Worm (Caenorhabditis elegans) whole organism, young adult: ENCODE results near the gene B0336.12.
A peak's percentile ranks its signal among the peaks of the same experiment; 100 is the strongest.

ENCODE experiments used
- B0261.1 ChIP-seq: sonication (generic microtip); optimal IDR thresholded peaks from 2 replicates; lab custom pipeline; 2016; ENCODE audit warnings: mild to moderate bottlenecking, missing genetic modification characterization, moderate library complexity, missing compliant biosample characterization
- C06A6.2 ChIP-seq: fragments of 200-800 bp; sonication (Bioruptor generic); conservative IDR thresholded peaks from 2 replicates; pipeline ENCODE4 v1.3.6; 2022; ENCODE audit warnings: missing genetic modification characterization, missing compliant biosample characterization
- D2030.7 ChIP-seq: fragments of 200-800 bp; sonication (Bioruptor generic); IDR thresholded peaks from 2 replicates; pipeline ENCODE4 v1.3.6; 2022; ENCODE audit warnings: missing genetic modification reagents, missing genetic modification characterization, missing compliant biosample characterization
- F37B4.10 ChIP-seq: fragments of 200-800 bp; sonication (Bioruptor generic); IDR thresholded peaks from 2 replicates; pipeline ENCODE4 v1.3.6; 2022; ENCODE audit warnings: missing genetic modification characterization, missing compliant biosample characterization
- F39B2.1 ChIP-seq: fragments of 200-800 bp; sonication (Bioruptor generic); IDR thresholded peaks from 2 replicates; pipeline ENCODE4 v1.3.6; 2022; ENCODE audit warnings: missing genetic modification reagents, missing genetic modification characterization, missing compliant biosample characterization
- F49E8.2 ChIP-seq: sonication (generic microtip); optimal IDR thresholded peaks from 3 replicates; lab custom pipeline; 2017; ENCODE audit warnings: missing genetic modification characterization, mild to moderate bottlenecking, missing compliant biosample characterization, antibody characterized with exemption, moderate library complexity; ENCODE audit not compliant: insufficient read depth
- F55B11.4 ChIP-seq: sonication (generic microtip); optimal IDR thresholded peaks from 2 replicates; lab custom pipeline; 2016; ENCODE audit warnings: missing compliant biosample characterization, missing genetic modification characterization, borderline replicate concordance; ENCODE audit not compliant: insufficient read depth
- ZK185.1 ChIP-seq: sonication (generic microtip); optimal IDR thresholded peaks from 2 replicates; lab custom pipeline; 2016; ENCODE audit warnings: mild to moderate bottlenecking, missing genetic modification characterization, missing compliant biosample characterization; ENCODE audit not compliant: poor library complexity, severe bottlenecking
- atf-7 ChIP-seq: sonication (generic microtip); optimal IDR thresholded peaks from 2 replicates; lab custom pipeline; 2017; ENCODE audit warnings: mild to moderate bottlenecking, missing genetic modification characterization, missing compliant biosample characterization
- athp-1 ChIP-seq: sonication (generic microtip); optimal IDR thresholded peaks from 2 replicates; lab custom pipeline; 2017; ENCODE audit warnings: mild to moderate bottlenecking, missing genetic modification characterization, missing compliant biosample characterization
- cebp-1 ChIP-seq, 2 experiments: fragments of 200-800 bp in 1 of 2; sonication (Bioruptor generic) in 1 of 2; sonication (generic microtip) in 1 of 2; IDR thresholded peaks in 1 of 2; optimal IDR thresholded peaks in 1 of 2; 2 replicates each; pipeline versions ENCODE4 v1.3.6 to Lab custom; 2017 to 2022; ENCODE audit warnings: missing compliant biosample characterization in 2 of 2, missing genetic modification characterization in 2 of 2, mild to moderate bottlenecking in 1 of 2, missing genetic modification reagents in 1 of 2, moderate library complexity in 1 of 2
- chd-7 ChIP-seq: sonication (generic microtip); optimal IDR thresholded peaks from 2 replicates; lab custom pipeline; 2016; ENCODE audit warnings: mild to moderate bottlenecking, missing genetic modification characterization, moderate library complexity, missing compliant biosample characterization
- die-1 ChIP-seq: sonication (generic microtip); optimal IDR thresholded peaks from 2 replicates; lab custom pipeline; 2016; ENCODE audit warnings: missing genotype, mild to moderate bottlenecking, missing genetic modification characterization, missing compliant biosample characterization
- dpl-1 ChIP-seq: fragments of 150-350 bp; optimal IDR thresholded peaks from 2 replicates; lab custom pipeline; 2014; ENCODE audit warnings: missing biosample characterization, missing genetic modification reagents, missing genetic modification characterization
- him-1 ChIP-seq: sonication (generic microtip); optimal IDR thresholded peaks from 2 replicates; lab custom pipeline; 2016; ENCODE audit warnings: missing genotype, missing genetic modification reagents, missing genetic modification characterization, missing compliant biosample characterization
- hlh-12 ChIP-seq: sonication (generic microtip); optimal IDR thresholded peaks from 2 replicates; lab custom pipeline; 2016; ENCODE audit warnings: missing genetic modification characterization, missing compliant biosample characterization
- hmg-1.2 ChIP-seq: fragments of 200-800 bp; sonication (Bioruptor generic); IDR thresholded peaks from 2 replicates; pipeline ENCODE4 v1.3.6; 2022; ENCODE audit warnings: missing genetic modification reagents, missing genetic modification characterization, missing compliant biosample characterization
- hrde-1 ChIP-seq: sonication (generic microtip); optimal IDR thresholded peaks from 2 replicates; lab custom pipeline; 2016; ENCODE audit warnings: missing genetic modification characterization, mild to moderate bottlenecking, missing compliant biosample characterization, moderate library complexity, missing genotype, missing genetic modification reagents, borderline replicate concordance
- lag-1 ChIP-seq: fragments of 200-800 bp; sonication (Bioruptor generic); IDR thresholded peaks from 2 replicates; pipeline ENCODE4 v1.3.6; 2022; ENCODE audit warnings: missing genetic modification reagents, missing genetic modification characterization, missing compliant biosample characterization
- let-526 ChIP-seq: fragments of 200-800 bp; sonication (Bioruptor generic); IDR thresholded peaks from 2 replicates; pipeline ENCODE4 v1.3.6; 2022; ENCODE audit warnings: missing genetic modification reagents, missing genetic modification characterization, missing compliant biosample characterization
- let-607 ChIP-seq, 2 experiments: fragments of 200-800 bp in 1 of 2; sonication (Bioruptor generic) in 1 of 2; sonication (generic microtip) in 1 of 2; optimal IDR thresholded peaks; 2 replicates each; lab custom pipeline; 2016 to 2018; ENCODE audit warnings: mild to moderate bottlenecking in 2 of 2, missing compliant biosample characterization in 2 of 2, missing genetic modification characterization in 2 of 2, moderate library complexity in 2 of 2, missing genotype in 1 of 2
- lin-26 ChIP-seq: fragments of 200-800 bp; sonication (Bioruptor generic); IDR thresholded peaks from 2 replicates; pipeline ENCODE4 v1.3.6; 2022; ENCODE audit warnings: missing genetic modification reagents, missing genetic modification characterization, missing compliant biosample characterization
- lin-40 ChIP-seq: sonication (generic microtip); optimal IDR thresholded peaks from 2 replicates; lab custom pipeline; 2016; ENCODE audit warnings: missing genetic modification characterization, mild to moderate bottlenecking, missing compliant biosample characterization, missing genotype, missing genetic modification reagents
- lir-1 ChIP-seq: fragments of 200-800 bp; sonication (Bioruptor generic); conservative IDR thresholded peaks from 2 replicates; pipeline ENCODE4 v1.3.6; 2022; ENCODE audit warnings: missing genetic modification reagents, missing genetic modification characterization, missing compliant biosample characterization
- lsl-1 ChIP-seq: fragments of 200-800 bp; sonication (Bioruptor generic); optimal IDR thresholded peaks from 2 replicates; lab custom pipeline; 2018; ENCODE audit warnings: mild to moderate bottlenecking, missing genetic modification characterization, moderate library complexity, missing compliant biosample characterization
- madf-10 ChIP-seq: sonication (generic microtip); optimal IDR thresholded peaks from 2 replicates; lab custom pipeline; 2016; ENCODE audit warnings: mild to moderate bottlenecking, missing genetic modification characterization, missing compliant biosample characterization
- madf-6 ChIP-seq: fragments of 200-800 bp; sonication (Bioruptor generic); IDR thresholded peaks from 2 replicates; pipeline ENCODE4 v1.3.6; 2022; ENCODE audit warnings: missing genetic modification reagents, missing genetic modification characterization, missing compliant biosample characterization
- madf-8 ChIP-seq: fragments of 200-800 bp; sonication (Bioruptor generic); conservative IDR thresholded peaks from 2 replicates; pipeline ENCODE4 v1.3.6; 2022; ENCODE audit warnings: missing genetic modification reagents, missing genetic modification characterization, missing compliant biosample characterization
- mcd-1 ChIP-seq: fragments of 200-800 bp; sonication (Bioruptor generic); IDR thresholded peaks from 2 replicates; pipeline ENCODE4 v1.3.6; 2022; ENCODE audit warnings: missing genetic modification reagents, missing genetic modification characterization, missing compliant biosample characterization
- mel-28 ChIP-seq: sonication (generic microtip); optimal IDR thresholded peaks from 2 replicates; lab custom pipeline; 2016; ENCODE audit warnings: borderline replicate concordance, mild to moderate bottlenecking, missing genetic modification characterization, missing compliant biosample characterization
- nfya-1 ChIP-seq: sonication (generic microtip); optimal IDR thresholded peaks from 2 replicates; lab custom pipeline; 2017; ENCODE audit warnings: antibody characterized with exemption, missing compliant biosample characterization, missing genetic modification characterization, borderline replicate concordance; ENCODE audit not compliant: insufficient read depth
- nfya-2 ChIP-seq: fragments of 200-800 bp; sonication (Bioruptor generic); IDR thresholded peaks from 2 replicates; pipeline ENCODE4 v1.3.6; 2022; ENCODE audit warnings: missing genetic modification reagents, missing genetic modification characterization, missing compliant biosample characterization
- rcor-1 ChIP-seq: fragments of 200-800 bp; sonication (Bioruptor generic); IDR thresholded peaks from 2 replicates; pipeline ENCODE4 v1.3.6; 2022; ENCODE audit warnings: missing genetic modification reagents, missing genetic modification characterization, missing compliant biosample characterization
- rec-8 ChIP-seq, 2 experiments: sonication (generic microtip); optimal IDR thresholded peaks; 2 replicates each; lab custom pipeline; 2016; ENCODE audit warnings: mild to moderate bottlenecking in 2 of 2, missing genetic modification characterization in 2 of 2, missing genetic modification reagents in 2 of 2, missing genotype in 2 of 2, missing biosample characterization in 1 of 2, missing compliant biosample characterization in 1 of 2, moderate library complexity in 1 of 2
- repo-1 ChIP-seq: sonication (generic microtip); optimal IDR thresholded peaks from 2 replicates; lab custom pipeline; 2017; ENCODE audit warnings: mild to moderate bottlenecking, missing genetic modification characterization, missing compliant biosample characterization
- rpc-1 ChIP-seq, 2 experiments: fragments of 150-350 bp in 1 of 2; sonication (generic microtip) in 1 of 2; optimal IDR thresholded peaks; 2 replicates each; lab custom pipeline; 2014 to 2018; ENCODE audit warnings: missing biosample characterization in 1 of 2, missing genetic modification characterization in 1 of 2, missing genetic modification reagents in 1 of 2, missing genotype in 1 of 2
- sea-2 ChIP-seq: fragments of 200-800 bp; sonication (Bioruptor generic); IDR thresholded peaks from 2 replicates; pipeline ENCODE4 v1.3.6; 2022; ENCODE audit warnings: missing genetic modification characterization, missing compliant biosample characterization
- snpc-1.1 ChIP-seq: sonication (generic microtip); optimal IDR thresholded peaks from 2 replicates; lab custom pipeline; 2017; ENCODE audit warnings: missing genetic modification characterization, mild to moderate bottlenecking, missing compliant biosample characterization, antibody characterized with exemption, moderate library complexity, missing genotype, missing genetic modification reagents; ENCODE audit not compliant: insufficient read depth
- snpc-1.3 ChIP-seq: sonication (generic microtip); optimal IDR thresholded peaks from 2 replicates; lab custom pipeline; 2017; ENCODE audit warnings: missing genetic modification characterization, mild to moderate bottlenecking, missing compliant biosample characterization, antibody characterized with exemption, moderate library complexity, missing genotype, missing genetic modification reagents; ENCODE audit not compliant: insufficient read depth
- snpc-4 ChIP-seq, 5 experiments: fragments of 150-350 bp in 1 of 5; sonication (generic microtip) in 4 of 5; optimal IDR thresholded peaks; 2 replicates each; lab custom pipeline; 2014 to 2018; ENCODE audit warnings: missing genetic modification characterization in 5 of 5, missing biosample characterization in 3 of 5, antibody characterized with exemption in 2 of 5, mild to moderate bottlenecking in 2 of 5, missing compliant biosample characterization in 2 of 5, missing genotype in 2 of 5, moderate library complexity in 2 of 5, missing genetic modification reagents in 1 of 5
- tbp1 ChIP-seq: fragments of 200-800 bp; sonication (Bioruptor generic); optimal IDR thresholded peaks from 2 replicates; lab custom pipeline; 2018; ENCODE audit warnings: mild to moderate bottlenecking, missing genetic modification characterization, missing compliant biosample characterization
- unc-62 ChIP-seq: fragments of 150-350 bp; optimal IDR thresholded peaks from 2 replicates; lab custom pipeline; 2014; ENCODE audit warnings: missing biosample characterization, missing genetic modification reagents, missing genetic modification characterization
- ztf-22 ChIP-seq: fragments of 200-800 bp; sonication (Bioruptor generic); optimal IDR thresholded peaks from 2 replicates; lab custom pipeline; 2018; ENCODE audit warnings: mild to moderate bottlenecking, missing genetic modification characterization, moderate library complexity, missing compliant biosample characterization

The B0336.12 gene

DNA sequence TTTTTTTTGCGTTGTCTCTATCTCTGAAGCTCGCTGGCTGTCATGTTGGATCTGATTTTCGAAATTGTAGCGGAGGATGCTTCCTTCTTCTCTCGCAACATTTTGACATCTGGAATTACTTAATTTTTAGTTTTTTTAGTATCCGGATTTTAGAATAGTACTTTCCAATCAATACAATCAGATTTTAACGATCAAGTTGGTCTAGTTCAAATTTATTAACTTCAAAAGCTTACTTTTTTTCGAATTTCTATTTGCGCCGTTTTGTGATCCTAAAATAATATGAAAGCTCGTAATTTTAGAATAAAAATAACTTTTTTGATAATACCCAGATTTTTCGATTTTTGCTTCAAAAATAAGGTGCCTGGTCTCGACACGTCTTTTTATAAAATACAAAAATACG is at the start of gene B0336.12:
Gene B0336.12, minus strand, starts transcription at position 101 of the 400 bp plus-strand sequence.
- TF ChIP-seq ztf-22 (GFP tag; lab: Kevin White, UChicago) (no peak), lag-1 (no peak), F55B11.4 (no peak), nfya-1 (tag; lab: Kevin White, UChicago) (no peak), sea-2 (GFP tag; lab: Robert Waterston, UW) (no peak), let-526 (GFP tag; lab: Robert Waterston, UW) (no peak), repo-1 (no peak), D2030.7 (GFP tag; lab: Robert Waterston, UW) (no peak), F37B4.10 (GFP tag; lab: Robert Waterston, UW) (no peak), snpc-1.3 (tag; lab: Kevin White, UChicago) (no peak), C06A6.2 (no peak), him-1 (tag; lab: Kevin White, UChicago) (no peak), unc-62 (GFP tag; lab: Kevin White, UChicago) (no peak), lir-1 (GFP tag; lab: Robert Waterston, UW) (no peak)

DNA sequence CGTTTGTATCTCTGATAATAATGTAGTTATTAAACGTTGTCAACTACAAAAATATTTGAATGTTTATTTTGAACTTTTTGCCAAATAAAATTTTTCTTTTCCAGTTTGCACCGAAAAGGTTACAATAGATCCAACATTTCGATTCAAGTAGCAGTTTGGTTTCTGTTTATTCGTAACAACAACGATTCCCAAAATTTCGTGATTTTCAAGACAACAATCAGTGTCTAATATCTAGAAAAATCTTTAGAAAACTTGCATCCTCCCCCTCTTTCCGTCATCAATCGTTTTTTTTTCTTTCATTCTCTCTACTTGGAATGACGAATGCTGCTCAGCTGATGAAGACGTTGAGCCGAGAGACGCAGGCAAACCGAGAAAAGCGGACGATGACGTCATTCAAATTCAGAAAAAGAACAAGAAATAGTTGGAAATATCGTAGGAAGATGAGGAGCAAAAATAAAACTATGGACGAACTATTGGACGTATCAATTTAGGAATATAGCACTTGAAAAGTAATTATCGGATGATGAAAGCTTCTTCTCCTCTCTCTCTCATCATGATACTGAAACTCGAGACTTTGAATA is 48.7 kb upstream of the B0336.12 start:
- no peak for TF ChIP-seq F55B11.4
- no peak for TF ChIP-seq madf-10
- TF ChIP-seq B0261.1 (tag; lab: Kevin White, UChicago) = no peak
- no peak for TF ChIP-seq die-1
- no peak for TF ChIP-seq repo-1
- TF ChIP-seq snpc-1.1 (tag; lab: Kevin White, UChicago) = no peak
- TF ChIP-seq mcd-1 (GFP tag; lab: Robert Waterston, UW) = 0 out of 2 replicates have a peak, but pooled peaks have one; percentile 48
- TF ChIP-seq nfya-2 (GFP tag; lab: Robert Waterston, UW) = no peak
- TF ChIP-seq cebp-1 (GFP tag; IDR thresholded peaks at IDR 0.05; lab: Robert Waterston, UW) = no peak
- peak; percentile 35 for TF ChIP-seq cebp-1 (tag; optimal IDR thresholded peaks at IDR 0.05; lab: Kevin White, UChicago)
- no peak for TF ChIP-seq lin-26
- TF ChIP-seq rpc-1 (optimal IDR thresholded peaks at IDR 0.05; lab: Kevin White, UChicago) = no peak
- no peak for TF ChIP-seq rpc-1 (tag; optimal IDR thresholded peaks at IDR 0.05; lab: Kevin White, UChicago)
- TF ChIP-seq hlh-12 (tag; lab: Kevin White, UChicago) = no peak
- TF ChIP-seq snpc-4 (GFP tag; optimal IDR thresholded peaks at IDR 0.05; lab: Kevin White, UChicago) = no peak
- no peak for TF ChIP-seq snpc-4 (tag; optimal IDR thresholded peaks at IDR 0.05; lab: Kevin White, UChicago)
- 0 out of 2 replicates have a peak, but pooled peaks have one; percentile 35 for TF ChIP-seq rcor-1 (GFP tag; lab: Robert Waterston, UW)
- no peak for TF ChIP-seq dpl-1 (GFP tag; lab: Kevin White, UChicago)
- no peak for TF ChIP-seq F39B2.1 (GFP tag; lab: Robert Waterston, UW)
- TF ChIP-seq F49E8.2 (tag; lab: Kevin White, UChicago) = no peak
- peak; percentile 30; the same call in 1 of the 2 replicates for TF ChIP-seq hmg-1.2 (GFP tag; lab: Robert Waterston, UW)
- no peak for TF ChIP-seq rec-8 (tag; optimal IDR thresholded peaks at IDR 0.05; lab: Kevin White, UChicago)
- TF ChIP-seq mel-28 (tag; lab: Kevin White, UChicago) = no peak
- TF ChIP-seq madf-6 (GFP tag; lab: Robert Waterston, UW) = no peak
- peak; percentile 31 for TF ChIP-seq lin-40
- TF ChIP-seq let-607 (tag; optimal IDR thresholded peaks at IDR 0.05; lab: Kevin White, UChicago) = no peak
- TF ChIP-seq madf-8 = no peak
- TF ChIP-seq lag-1 = no peak
- TF ChIP-seq lsl-1 (GFP tag; lab: Kevin White, UChicago) = no peak
- peak; percentile 7 for TF ChIP-seq ZK185.1 (tag; lab: Kevin White, UChicago)
- TF ChIP-seq athp-1 (tag; lab: Kevin White, UChicago) = no peak
- TF ChIP-seq chd-7 (tag; lab: Kevin White, UChicago) = peak; percentile 24
- no peak for TF ChIP-seq tbp1 (GFP tag; lab: Kevin White, UChicago)
- peak; percentile 95 for TF ChIP-seq atf-7
- no peak for TF ChIP-seq hrde-1 (tag; lab: Kevin White, UChicago)
